Fruit fly (Drosophila melanogaster): ENCODE data around the gene ds.
A peak's percentile ranks its signal among the peaks of the same experiment; 100 is the strongest.

ds gene

DNA sequence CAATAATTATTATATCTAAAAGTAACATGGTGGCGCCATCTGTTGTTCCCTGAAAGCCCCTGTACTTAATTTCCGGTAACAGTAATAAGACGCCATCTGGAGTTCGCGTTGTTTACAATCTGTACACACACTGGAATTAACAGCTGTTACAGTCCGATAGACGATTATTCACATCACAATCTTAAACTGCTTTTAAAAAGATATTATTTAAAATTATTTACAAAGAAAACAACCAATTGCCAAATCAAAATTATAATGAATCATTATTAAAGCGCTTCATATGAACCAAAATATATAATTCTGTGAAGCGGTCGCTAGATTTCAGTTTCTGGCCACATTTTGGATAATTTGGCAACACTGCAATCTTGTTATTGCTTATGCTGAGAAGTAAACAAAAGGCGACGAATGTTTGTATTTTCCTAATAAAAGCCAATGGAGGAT is 112.3 kb downstream of the ds start, which contains the start of gene CG13689:
Gene CG13689, plus strand, starts transcription at position 375 of the 441 bp plus-strand sequence.
- peak; percentile 26 for TF ChIP-seq Pif1B (GFP tag; optimal IDR thresholded peaks at IDR 0.05)
- TF ChIP-seq CG4496 (GFP tag; IDR thresholded peaks at IDR 0.05): no peak
- TF ChIP-seq D1 (tag; optimal IDR thresholded peaks at IDR 0.05): peak; percentile 65
- peak; percentile 2 for TF ChIP-seq Pif1A (GFP tag; optimal IDR thresholded peaks at IDR 0.05)

DNA sequence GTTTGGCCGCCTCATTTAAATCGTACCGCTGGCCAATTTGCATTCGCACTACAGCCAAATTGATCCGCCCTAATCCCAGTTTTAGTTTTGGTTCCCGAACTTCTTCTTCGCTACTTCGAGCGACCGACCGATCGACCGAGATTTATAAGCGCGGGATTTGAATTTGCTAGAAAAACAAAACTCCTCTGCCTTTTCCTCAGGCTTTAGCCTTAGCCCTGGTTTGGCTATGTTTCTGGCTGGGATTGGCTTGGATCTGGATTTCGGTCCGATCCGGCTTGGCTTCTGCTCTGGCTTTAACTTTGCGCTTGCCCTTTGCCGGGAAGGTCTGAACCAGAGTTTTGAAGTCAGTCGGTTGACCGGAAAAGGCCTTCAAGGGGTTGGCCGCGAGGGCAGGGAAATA is 112.9 kb downstream of the ds start:
- TF ChIP-seq EcR (GFP tag; optimal IDR thresholded peaks at IDR 0.05) (no peak), CG8159 (tag; optimal IDR thresholded peaks at IDR 0.05) (no peak), CG8301 (tag; optimal IDR thresholded peaks at IDR 0.05) (no peak), CG34367 (tag; optimal IDR thresholded peaks at IDR 0.05) (no peak), CG13204 (GFP tag; optimal IDR thresholded peaks at IDR 0.05) (no peak), Snoo (tag; optimal IDR thresholded peaks at IDR 0.05) (no peak), Ets98B (GFP tag; IDR thresholded peaks at IDR 0.05) (no peak), D1 (tag; optimal IDR thresholded peaks at IDR 0.05) (no peak), CG17806 (tag; optimal IDR thresholded peaks at IDR 0.05) (no peak), CG9948 (tag; optimal IDR thresholded peaks at IDR 0.05) (no peak), CG10348 (GFP tag; IDR thresholded peaks at IDR 0.05) (no peak)

DNA sequence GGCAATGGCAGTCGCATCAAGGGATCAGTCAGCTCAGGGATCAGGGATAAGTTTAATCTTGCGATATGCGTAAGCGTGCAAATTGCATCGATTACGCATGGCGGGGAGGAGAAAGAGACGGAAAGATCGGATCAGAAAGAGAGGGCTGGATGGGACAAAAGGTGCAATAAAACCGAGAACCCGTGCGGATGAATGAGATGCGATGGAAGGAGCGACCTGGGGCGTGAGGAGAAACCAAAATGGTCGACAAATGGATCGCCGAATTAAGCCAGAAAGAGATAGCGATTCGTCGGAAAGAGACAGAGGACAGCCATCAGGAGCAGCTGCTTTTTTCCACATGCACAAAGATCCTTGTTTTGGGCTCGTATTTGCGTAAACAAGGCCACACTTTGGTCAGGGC is 117.0 kb downstream of the ds start:
- no peak for TF ChIP-seq CG10348 (GFP tag; IDR thresholded peaks at IDR 0.05)
- no peak for TF ChIP-seq CG14655 (GFP tag; optimal IDR thresholded peaks at IDR 0.05)
- no peak for TF ChIP-seq gl (tag; optimal IDR thresholded peaks at IDR 0.05)
- no peak for TF ChIP-seq EcR (GFP tag; optimal IDR thresholded peaks at IDR 0.05)
- no peak for TF ChIP-seq fd96Ca (GFP tag; IDR thresholded peaks at IDR 0.05)
- no peak for TF ChIP-seq Ets98B (GFP tag; IDR thresholded peaks at IDR 0.05)
- TF ChIP-seq CG17806 (tag; optimal IDR thresholded peaks at IDR 0.05): no peak
- no peak for TF ChIP-seq CG12605 (GFP tag; IDR thresholded peaks at IDR 0.05)
- TF ChIP-seq CG15710 (tag; optimal IDR thresholded peaks at IDR 0.05): no peak
- TF ChIP-seq CG8301 (tag; optimal IDR thresholded peaks at IDR 0.05): no peak
- TF ChIP-seq Pif1A (GFP tag; optimal IDR thresholded peaks at IDR 0.05): no peak
- TF ChIP-seq Pif1B (GFP tag; optimal IDR thresholded peaks at IDR 0.05): no peak
- TF ChIP-seq Snoo (tag; optimal IDR thresholded peaks at IDR 0.05): no peak
- TF ChIP-seq CG8159 (tag; optimal IDR thresholded peaks at IDR 0.05): no peak
- TF ChIP-seq CG34367 (tag; optimal IDR thresholded peaks at IDR 0.05): no peak
- no peak for TF ChIP-seq CG13204 (GFP tag; optimal IDR thresholded peaks at IDR 0.05)
- no peak for TF ChIP-seq CG32121 (GFP tag; IDR thresholded peaks at IDR 0.05)
- no peak for TF ChIP-seq D1 (tag; optimal IDR thresholded peaks at IDR 0.05)
- no peak for TF ChIP-seq CG4496 (GFP tag; IDR thresholded peaks at IDR 0.05)

DNA sequence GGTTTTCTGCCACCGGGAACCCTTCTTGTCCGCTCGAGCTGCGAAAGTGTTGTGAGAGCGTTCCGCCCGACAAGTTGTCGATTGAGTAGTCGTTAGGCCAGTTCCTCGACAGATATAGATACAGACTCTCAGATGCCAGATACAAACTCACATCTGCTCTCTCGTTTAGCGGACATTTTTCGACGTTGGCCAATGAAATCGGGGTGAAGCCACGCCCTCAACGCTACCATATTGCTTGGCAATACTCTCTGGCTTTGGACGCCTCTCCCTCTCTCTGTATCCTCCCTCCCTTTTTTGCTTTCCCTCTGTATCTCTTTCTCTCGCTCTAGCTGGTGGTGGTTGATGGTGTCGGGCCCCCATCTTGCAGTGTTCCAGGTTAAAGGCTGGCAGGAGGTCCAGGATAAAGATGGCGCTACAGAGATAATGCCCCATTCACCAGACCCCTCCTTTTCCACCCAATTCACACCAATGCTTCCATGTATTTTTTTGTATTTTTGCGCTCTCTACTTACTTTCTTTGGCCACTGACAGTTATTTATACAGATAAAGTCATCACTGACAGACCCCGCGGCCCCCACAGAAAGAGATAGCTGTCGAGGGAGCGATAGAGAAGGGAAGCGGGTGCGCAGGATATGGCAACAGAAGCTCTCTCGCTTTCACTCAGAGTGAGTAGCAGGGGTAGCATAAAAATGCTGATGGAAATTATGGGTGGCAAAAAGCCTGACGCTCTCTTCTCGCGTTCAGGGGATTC is 120.0 kb downstream of the ds start, which contains the start of gene Gsc:
Gene Gsc, minus strand, starts transcription at position 51 of the 750 bp plus-strand sequence.
- TF ChIP-seq D1 (tag; optimal IDR thresholded peaks at IDR 0.05) (no peak), CG4496 (GFP tag; IDR thresholded peaks at IDR 0.05) (0 out of 3 replicates have a peak, but pooled peaks have one; percentile 40)

DNA sequence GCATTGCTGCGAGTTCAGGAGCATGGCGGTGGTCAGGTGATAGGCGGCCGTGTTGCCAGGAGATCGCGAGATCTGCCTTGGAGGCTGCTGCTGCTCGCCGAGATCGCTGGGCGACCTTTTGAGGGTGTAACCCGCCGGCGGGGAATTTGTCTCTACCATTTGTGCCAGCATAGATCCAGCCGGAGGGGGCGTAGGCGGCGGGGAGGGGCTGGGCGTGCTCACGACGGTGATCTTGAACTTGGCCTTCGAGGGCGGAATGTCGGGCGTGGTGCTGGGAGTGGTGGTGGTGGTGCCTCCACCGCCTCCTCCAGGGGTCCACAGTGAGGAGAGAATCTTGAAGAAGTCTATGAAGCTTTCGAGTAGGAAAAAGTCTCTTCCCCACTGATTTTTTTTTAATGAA is 120.7 kb downstream of the ds start:
- no peak for TF ChIP-seq CG12605 (GFP tag; IDR thresholded peaks at IDR 0.05)
- TF ChIP-seq rn (GFP tag; IDR thresholded peaks at IDR 0.05): 0 out of 2 replicates have a peak, but pooled peaks have one; percentile 6
- TF ChIP-seq gl (tag; optimal IDR thresholded peaks at IDR 0.05): no peak
- no peak for TF ChIP-seq Pif1A (GFP tag; optimal IDR thresholded peaks at IDR 0.05)
- TF ChIP-seq EcR (GFP tag; optimal IDR thresholded peaks at IDR 0.05): no peak

DNA sequence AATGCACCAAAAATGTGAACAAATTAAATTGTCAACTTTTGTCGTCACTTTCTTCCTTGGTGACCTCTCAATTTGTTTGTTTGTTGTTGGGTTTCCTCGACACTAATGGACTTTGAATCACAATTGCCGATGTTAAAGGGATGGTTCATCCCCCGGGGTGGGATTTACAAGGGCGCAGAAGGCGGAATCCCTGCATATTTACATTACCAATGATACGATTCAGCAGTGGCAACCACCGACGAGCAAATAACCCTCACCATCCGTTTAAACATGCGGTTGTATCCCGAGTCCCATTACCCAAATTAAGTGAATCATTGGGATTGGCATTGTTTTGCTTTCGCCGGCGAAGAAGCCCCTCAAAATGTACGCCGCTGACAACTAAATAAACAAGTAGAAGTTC is 123.3 kb downstream of the ds start:
- TF ChIP-seq CG4496 (GFP tag; IDR thresholded peaks at IDR 0.05) (no peak), EcR (GFP tag; optimal IDR thresholded peaks at IDR 0.05) (no peak), CG34367 (tag; optimal IDR thresholded peaks at IDR 0.05) (no peak), CG14655 (GFP tag; optimal IDR thresholded peaks at IDR 0.05) (no peak), fd96Ca (GFP tag; IDR thresholded peaks at IDR 0.05) (no peak)

Data from whole organism, pupa.